Fruit fly (Drosophila melanogaster): ENCODE results near the gene CG33337.

DNA sequence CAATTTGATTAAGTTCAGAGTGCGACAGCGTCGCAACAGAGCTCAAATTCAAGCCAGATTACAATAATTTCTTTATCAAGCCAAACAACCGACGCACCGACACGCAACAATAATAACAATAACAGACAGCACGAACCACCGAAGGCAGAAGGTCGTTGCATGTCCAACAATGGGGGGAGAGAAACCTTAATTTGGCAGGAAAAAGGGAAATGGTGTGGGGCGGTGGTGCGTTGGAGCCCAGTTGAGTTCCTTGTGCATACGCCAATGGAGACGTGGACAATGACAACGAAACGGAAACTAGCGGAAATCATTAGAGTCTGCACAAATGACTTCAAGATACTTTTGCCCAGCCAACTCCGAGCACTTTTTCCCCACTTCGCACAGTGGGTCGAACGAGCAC is 47.0 kb upstream of the CG33337 start:
- TF ChIP-seq kay (GFP tag; ENCODE audit: borderline replicate concordance) (no peak), CG11617 (GFP tag; optimal IDR thresholded peaks at IDR 0.05) (no peak), Crg-1 (GFP tag; optimal IDR thresholded peaks at IDR 0.05) (no peak), cic (GFP tag; optimal IDR thresholded peaks at IDR 0.05) (no peak), Hr96 (GFP tag; optimal IDR thresholded peaks at IDR 0.05) (no peak), toe (GFP tag; optimal IDR thresholded peaks at IDR 0.05) (no peak), CG5204 (GFP tag; optimal IDR thresholded peaks at IDR 0.05) (no peak), CG14711 (tag; optimal IDR thresholded peaks at IDR 0.05) (no peak)
